Worm (Caenorhabditis elegans): ENCODE measurements around the gene sth-1.

Gene sth-1

ce11 chrV:8018919-8019318, 33.0 kb upstream of the sth-1 start:
- TF ChIP-seq ztf-16 (tag; optimal IDR thresholded peaks at IDR 0.05) (no peak), dmd-4 (tag; optimal IDR thresholded peaks at IDR 0.05; ENCODE audit: borderline replicate concordance) (no peak), unc-42 (tag; optimal IDR thresholded peaks at IDR 0.05) (no peak), syd-9 (tag; optimal IDR thresholded peaks at IDR 0.05) (no peak), eyg-1 (tag; optimal IDR thresholded peaks at IDR 0.05) (no peak), ama-1 (optimal IDR thresholded peaks at IDR 0.05) (no peak), ceh-24 (tag; optimal IDR thresholded peaks at IDR 0.05) (no peak), zip-5 (tag; optimal IDR thresholded peaks at IDR 0.05) (no peak), npax-4 (tag; optimal IDR thresholded peaks at IDR 0.05) (no peak), che-1 (tag; optimal IDR thresholded peaks at IDR 0.05) (no peak), T23F11.4 (GFP tag; optimal IDR thresholded peaks at IDR 0.05) (no peak), elt-2 (tag; optimal IDR thresholded peaks at IDR 0.05) (no peak), ceh-9 (tag; optimal IDR thresholded peaks at IDR 0.05) (no peak)

DNA sequence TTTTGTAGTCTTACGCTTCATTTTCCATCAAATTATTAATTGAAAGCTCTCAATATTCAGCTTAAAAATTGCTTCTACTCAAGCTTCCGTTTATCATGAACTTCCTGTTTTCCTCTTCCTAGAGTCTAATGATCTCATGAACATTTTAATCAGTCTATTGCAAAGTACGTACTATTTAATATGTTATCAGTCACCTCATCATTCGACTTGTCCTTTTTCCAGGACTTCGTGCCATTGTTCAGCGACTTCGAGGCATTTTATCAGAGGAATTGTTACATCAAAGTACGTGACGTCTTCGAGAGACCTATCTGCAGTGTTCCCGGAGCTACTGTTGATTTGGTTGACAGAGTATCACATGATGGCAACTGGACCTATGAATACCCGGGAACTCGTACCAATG, 32.2 kb upstream of the sth-1 start:
- TF ChIP-seq hlh-30 (tag; optimal IDR thresholded peaks at IDR 0.05; ENCODE audit: insufficient read depth) (peak; percentile 18), ceh-45 (GFP tag; IDR thresholded peaks at IDR 0.05) (no peak)

- no peak for TF ChIP-seq lim-6 (tag; optimal IDR thresholded peaks at IDR 0.05)
- TF ChIP-seq ztf-16 (tag; optimal IDR thresholded peaks at IDR 0.05) = no peak
- TF ChIP-seq C08G9.2 (tag; optimal IDR thresholded peaks at IDR 0.05) = no peak
- TF ChIP-seq unc-3 (GFP tag; conservative IDR thresholded peaks at IDR 0.05) = no peak
- TF ChIP-seq unc-3 (tag; optimal IDR thresholded peaks at IDR 0.05) = no peak
- TF ChIP-seq nhr-11 (tag; optimal IDR thresholded peaks at IDR 0.05) = no peak
- no peak for TF ChIP-seq ceh-19 (GFP tag; optimal IDR thresholded peaks at IDR 0.05)
- TF ChIP-seq tbx-2 (tag; optimal IDR thresholded peaks at IDR 0.05) = no peak
- no peak for TF ChIP-seq ceh-22 (tag; optimal IDR thresholded peaks at IDR 0.05)
- no peak for TF ChIP-seq ceh-45 (GFP tag; IDR thresholded peaks at IDR 0.05)
- no peak for TF ChIP-seq ceh-6 (GFP tag; optimal IDR thresholded peaks at IDR 0.05)
- no peak for TF ChIP-seq dve-1 (tag; optimal IDR thresholded peaks at IDR 0.05)
- TF ChIP-seq nhr-232 (tag; optimal IDR thresholded peaks at IDR 0.05) = no peak
- no peak for TF ChIP-seq unc-55 (GFP tag; optimal IDR thresholded peaks at IDR 0.05)
Observed at ce11 chrV:8022040-8022439, 29.9 kb upstream of the sth-1 start, which contains the start of gene ech-3. TSS of gene ech-3 (plus strand) at chrV:8022217.

DNA sequence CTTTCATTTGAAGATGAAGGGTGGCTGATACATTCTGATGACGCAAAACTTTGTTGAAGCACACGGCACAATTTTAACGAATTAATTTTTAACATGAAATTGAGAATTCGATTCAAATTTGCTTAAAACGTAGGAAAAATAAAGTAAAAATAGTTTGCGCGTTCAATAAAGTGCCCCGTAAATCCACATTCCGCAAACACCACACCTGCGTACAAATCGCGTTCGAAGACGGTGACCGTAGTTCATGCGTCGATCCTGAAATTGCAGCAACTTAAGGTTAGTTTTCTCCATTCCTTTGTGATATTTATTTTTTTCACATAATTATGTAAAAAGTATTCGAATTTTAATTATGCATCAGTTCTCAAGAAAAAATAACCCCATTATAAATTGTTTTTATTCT, 27.2 kb upstream of the sth-1 start, which contains the start of gene F43H9.3:
Gene F43H9.3, minus strand, starts transcription at position 189 of the 400 bp plus-strand sequence.
- TF ChIP-seq ceh-48 (tag; optimal IDR thresholded peaks at IDR 0.05) (no peak), ceh-30 (tag; optimal IDR thresholded peaks at IDR 0.05) (no peak), elt-2 (tag; optimal IDR thresholded peaks at IDR 0.05) (no peak), Y22D7AL.16 (tag; optimal IDR thresholded peaks at IDR 0.05) (no peak), pag-3 (tag; optimal IDR thresholded peaks at IDR 0.05; ENCODE audit: borderline replicate concordance) (no peak), hlh-30 (tag; optimal IDR thresholded peaks at IDR 0.05; ENCODE audit: insufficient read depth) (no peak), tbx-7 (tag; optimal IDR thresholded peaks at IDR 0.05) (no peak)

- no peak for TF ChIP-seq ceh-6 (GFP tag; optimal IDR thresholded peaks at IDR 0.05)
- TF ChIP-seq pat-9 (tag; optimal IDR thresholded peaks at IDR 0.05) = no peak
- TF ChIP-seq nhr-232 (tag; optimal IDR thresholded peaks at IDR 0.05) = no peak
- no peak for TF ChIP-seq ceh-19 (GFP tag; optimal IDR thresholded peaks at IDR 0.05)
- no peak for TF ChIP-seq elt-4 (tag; optimal IDR thresholded peaks at IDR 0.05)
- no peak for TF ChIP-seq elt-2 (tag; optimal IDR thresholded peaks at IDR 0.05)
- no peak for TF ChIP-seq dmd-4 (tag; optimal IDR thresholded peaks at IDR 0.05; ENCODE audit: borderline replicate concordance)
- TF ChIP-seq lim-6 (tag; optimal IDR thresholded peaks at IDR 0.05) = no peak
- TF ChIP-seq ceh-48 (tag; optimal IDR thresholded peaks at IDR 0.05) = no peak
- TF ChIP-seq ceh-9 (tag; optimal IDR thresholded peaks at IDR 0.05) = no peak
- no peak for TF ChIP-seq ama-1 (optimal IDR thresholded peaks at IDR 0.05)
Observed at ce11 chrV:8025259-8025658, 26.7 kb upstream of the sth-1 start.

Measured in whole organism, late embryonic.